Worm (Caenorhabditis elegans): ENCODE results near the gene F59A6.12.

DNA sequence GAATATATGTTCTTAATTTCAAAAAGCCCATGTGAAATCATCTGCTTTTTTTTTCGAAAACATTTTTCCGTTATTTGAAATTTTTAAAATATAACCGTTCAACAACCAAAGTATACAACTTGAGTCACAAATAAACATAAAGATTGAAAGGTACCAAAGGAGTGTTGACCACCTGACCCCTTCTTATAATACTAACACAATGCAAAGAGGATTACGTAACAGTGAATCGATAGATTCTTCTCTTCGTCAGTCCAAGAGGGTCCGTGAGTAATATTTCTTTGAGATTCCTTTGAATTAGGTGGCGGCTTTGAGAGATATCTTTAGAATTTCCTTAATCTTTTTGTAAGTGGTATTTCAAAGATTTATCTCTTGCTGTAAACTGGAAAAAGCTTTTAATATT lies 4.3 kb upstream of the F59A6.12 start:
- TF ChIP-seq unc-62 (GFP tag; optimal IDR thresholded peaks at IDR 0.05 in 1 of 2) (no peak), unc-62 (tag; optimal IDR thresholded peaks at IDR 0.05) (no peak), ceh-82 (tag; optimal IDR thresholded peaks at IDR 0.05) (no peak), snpc-4 (tag; optimal IDR thresholded peaks at IDR 0.05) (no peak), zag-1 (tag; optimal IDR thresholded peaks at IDR 0.05) (no peak), ZK546.5 (tag; optimal IDR thresholded peaks at IDR 0.05) (no peak), ceh-28 (tag; optimal IDR thresholded peaks at IDR 0.05) (no peak), snpc-1.2 (GFP tag; IDR thresholded peaks at IDR 0.05) (no peak), R02D3.7 (tag; optimal IDR thresholded peaks at IDR 0.05) (no peak), lin-39 (tag; optimal IDR thresholded peaks at IDR 0.05) (no peak), dve-1 (tag; optimal IDR thresholded peaks at IDR 0.05; ENCODE audit: insufficient read depth) (no peak), mxl-2 (GFP tag; conservative IDR thresholded peaks at IDR 0.05) (no peak), pha-4 (GFP tag; IDR thresholded peaks at IDR 0.05) (no peak), pha-4 (tag; optimal IDR thresholded peaks at IDR 0.05) (no peak), unc-39 (tag; optimal IDR thresholded peaks at IDR 0.05) (no peak), nhr-237 (tag; optimal IDR thresholded peaks at IDR 0.05) (no peak)
